Worm (Caenorhabditis elegans) whole organism, L1 larva: ENCODE measurements around the gene nlp-81.

ENCODE experiments used
- C16A3.4 ChIP-seq: fragments of 150-350 bp; optimal IDR thresholded peaks from 2 replicates; lab custom pipeline; 2014; ENCODE audit warnings: missing biosample characterization, missing genetic modification characterization
- C34B4.2 ChIP-seq: sonication (generic microtip); optimal IDR thresholded peaks from 2 replicates; lab custom pipeline; 2017; ENCODE audit warnings: mild to moderate bottlenecking, missing genetic modification characterization, missing compliant biosample characterization
- aha-1 ChIP-seq: fragments of 150-350 bp; optimal IDR thresholded peaks from 2 replicates; lab custom pipeline; 2014; ENCODE audit warnings: missing biosample characterization, missing genetic modification characterization
- aly-2 ChIP-seq: fragments of 150-350 bp; optimal IDR thresholded peaks from 2 replicates; lab custom pipeline; 2014; ENCODE audit warnings: missing biosample characterization, missing genetic modification characterization
- ceh-82 ChIP-seq, 3 experiments: fragments of 150-350 bp in 1 of 3; sonication (generic microtip) in 2 of 3; optimal IDR thresholded peaks; 2 replicates each; lab custom pipeline; 2014 to 2017; ENCODE audit warnings: missing biosample characterization in 3 of 3, missing genetic modification characterization in 3 of 3
- ceh-88 ChIP-seq: fragments of 200-800 bp; sonication (Bioruptor generic); IDR thresholded peaks from 2 replicates; pipeline ENCODE4 v1.3.6; 2022; ENCODE audit warnings: missing genetic modification characterization, missing compliant biosample characterization
- ces-1 ChIP-seq: fragments of 150-350 bp; optimal IDR thresholded peaks from 2 replicates; lab custom pipeline; 2014; ENCODE audit warnings: missing biosample characterization, missing genetic modification reagents, missing genetic modification characterization
- dsc-1 ChIP-seq: sonication (generic microtip); optimal IDR thresholded peaks from 2 replicates; lab custom pipeline; 2016; ENCODE audit warnings: mild to moderate bottlenecking, missing genetic modification characterization, missing compliant biosample characterization
- efl-1 ChIP-seq, 4 experiments: fragments of 150-350 bp; optimal IDR thresholded peaks in 3 of 4; peaks in 1 of 4; 1 replicate in 1 of 4; 2 replicates in 3 of 4; lab custom pipeline; 2014; ENCODE audit warnings: missing biosample characterization in 2 of 4, missing genetic modification characterization in 2 of 4, missing genetic modification reagents in 2 of 4
- efl-3 ChIP-seq: fragments of 200-800 bp; sonication (Bioruptor generic); optimal IDR thresholded peaks from 2 replicates; lab custom pipeline; 2018; ENCODE audit warnings: mild to moderate bottlenecking, missing genetic modification characterization, missing compliant biosample characterization
- egl-13 ChIP-seq: sonication (generic microtip); optimal IDR thresholded peaks from 2 replicates; lab custom pipeline; 2016; ENCODE audit warnings: missing genotype, missing genetic modification reagents, missing genetic modification characterization, missing compliant biosample characterization
- egl-27 ChIP-seq, 2 experiments: fragments of 150-350 bp in 1 of 2; sonication (generic microtip); optimal IDR thresholded peaks; 3 replicates each; lab custom pipeline; 2017 to 2018; ENCODE audit warnings: missing biosample characterization in 2 of 2, missing genetic modification characterization in 2 of 2, missing genetic modification reagents in 2 of 2
- elt-2 ChIP-seq: sonication (generic microtip); optimal IDR thresholded peaks from 2 replicates; lab custom pipeline; 2016; ENCODE audit warnings: missing genetic modification characterization, mild to moderate bottlenecking, inconsistent platforms, missing compliant biosample characterization, missing genetic modification reagents
- elt-3 ChIP-seq, 6 experiments: fragments of 150-350 bp in 1 of 6; sonication (generic microtip); optimal IDR thresholded peaks; 2 replicates each; lab custom pipeline; 2017 to 2018; ENCODE audit warnings: missing biosample characterization in 6 of 6, missing genetic modification characterization in 6 of 6, inconsistent platforms in 1 of 6
- fkh-8 ChIP-seq: sonication (generic microtip); optimal IDR thresholded peaks from 2 replicates; lab custom pipeline; 2016; ENCODE audit warnings: mild to moderate bottlenecking, missing genetic modification characterization, missing compliant biosample characterization
- fos-1 ChIP-seq: fragments of 150-350 bp; optimal IDR thresholded peaks from 2 replicates; lab custom pipeline; 2014; ENCODE audit warnings: missing biosample characterization, missing genetic modification characterization
- hlh-4 ChIP-seq: sonication (generic microtip); optimal IDR thresholded peaks from 2 replicates; lab custom pipeline; 2016; ENCODE audit warnings: mild to moderate bottlenecking, missing genetic modification characterization, missing compliant biosample characterization
- hpl-2 ChIP-seq: fragments of 150-350 bp; optimal IDR thresholded peaks from 2 replicates; lab custom pipeline; 2014; ENCODE audit warnings: missing biosample characterization, missing genetic modification reagents, missing genetic modification characterization
- irx-1 ChIP-seq: sonication (generic microtip); optimal IDR thresholded peaks from 2 replicates; lab custom pipeline; 2016; ENCODE audit warnings: missing genetic modification characterization, missing compliant biosample characterization
- jun-1 ChIP-seq: fragments of 150-350 bp; optimal IDR thresholded peaks from 2 replicates; lab custom pipeline; 2014; ENCODE audit warnings: missing biosample characterization, missing genetic modification reagents, missing genetic modification characterization
- lin-13 ChIP-seq: fragments of 150-350 bp; optimal IDR thresholded peaks from 2 replicates; lab custom pipeline; 2014; ENCODE audit warnings: missing biosample characterization, missing genetic modification reagents, missing genetic modification characterization
- lin-14 ChIP-seq: fragments of 200-800 bp; sonication (Bioruptor generic); optimal IDR thresholded peaks from 2 replicates; lab custom pipeline; 2018; ENCODE audit warnings: mild to moderate bottlenecking, missing genetic modification characterization, moderate library complexity, missing compliant biosample characterization
- lin-15B ChIP-seq: fragments of 150-350 bp; sonication (generic microtip); optimal IDR thresholded peaks from 3 replicates; lab custom pipeline; 2014; ENCODE audit warnings: missing biosample characterization, missing genetic modification characterization
- lin-35 ChIP-seq, 2 experiments: fragments of 150-350 bp; optimal IDR thresholded peaks; 2 replicates each; lab custom pipeline; 2014; ENCODE audit warnings: missing biosample characterization in 2 of 2, missing genetic modification characterization in 2 of 2, missing genetic modification reagents in 2 of 2
- lin-39 ChIP-seq: fragments of 150-350 bp; optimal IDR thresholded peaks from 2 replicates; lab custom pipeline; 2014; ENCODE audit warnings: missing biosample characterization, missing genetic modification reagents, missing genetic modification characterization
- lir-3 ChIP-seq: sonication (generic microtip); optimal IDR thresholded peaks from 2 replicates; lab custom pipeline; 2016; ENCODE audit warnings: mild to moderate bottlenecking, missing genetic modification characterization, moderate library complexity, missing compliant biosample characterization; ENCODE audit not compliant: poor library complexity
- mab-9 ChIP-seq: fragments of 200-800 bp; sonication (Bioruptor generic); IDR thresholded peaks from 2 replicates; pipeline ENCODE4 v1.3.6; 2022; ENCODE audit warnings: missing genetic modification reagents, missing genetic modification characterization, missing compliant biosample characterization
- mdl-1 ChIP-seq, 2 experiments: fragments of 150-350 bp; optimal IDR thresholded peaks; 2 replicates each; lab custom pipeline; 2014 to 2017; ENCODE audit warnings: missing biosample characterization in 2 of 2, missing genetic modification characterization in 2 of 2, inconsistent platforms in 1 of 2
- nhr-12 ChIP-seq: sonication (generic microtip); optimal IDR thresholded peaks from 2 replicates; lab custom pipeline; 2017; ENCODE audit warnings: missing biosample characterization, missing genetic modification characterization
- nhr-19 ChIP-seq: fragments of 200-800 bp; sonication (Bioruptor generic); conservative IDR thresholded peaks from 2 replicates; pipeline ENCODE4 v1.3.6; 2022; ENCODE audit warnings: missing genetic modification characterization, missing compliant biosample characterization
- nhr-20 ChIP-seq: sonication (generic microtip); optimal IDR thresholded peaks from 2 replicates; lab custom pipeline; 2016; ENCODE audit warnings: mild to moderate bottlenecking, missing genetic modification characterization, missing compliant biosample characterization
- nhr-28 ChIP-seq: fragments of 150-350 bp; optimal IDR thresholded peaks from 2 replicates; lab custom pipeline; 2014; ENCODE audit warnings: missing biosample characterization, missing genetic modification characterization
- nhr-71 ChIP-seq: sonication (generic microtip); optimal IDR thresholded peaks from 2 replicates; lab custom pipeline; 2016; ENCODE audit warnings: mild to moderate bottlenecking, missing genetic modification characterization, moderate library complexity, missing compliant biosample characterization
- nhr-84 ChIP-seq: sonication (generic microtip); optimal IDR thresholded peaks from 2 replicates; lab custom pipeline; 2017; ENCODE audit warnings: missing biosample characterization, missing genetic modification characterization
- nhr-90 ChIP-seq: sonication (generic microtip); optimal IDR thresholded peaks from 2 replicates; lab custom pipeline; 2016; ENCODE audit warnings: mild to moderate bottlenecking, missing genetic modification characterization, missing compliant biosample characterization; ENCODE audit not compliant: poor library complexity
- pag-3 ChIP-seq: sonication (generic microtip); optimal IDR thresholded peaks from 2 replicates; lab custom pipeline; 2017; ENCODE audit warnings: missing genetic modification characterization, mild to moderate bottlenecking, missing compliant biosample characterization, antibody characterized with exemption, borderline replicate concordance; ENCODE audit not compliant: insufficient read depth
- rnt-1 ChIP-seq: sonication (generic microtip); optimal IDR thresholded peaks from 2 replicates; lab custom pipeline; 2016; ENCODE audit warnings: mild to moderate bottlenecking, missing genetic modification characterization, moderate library complexity, missing compliant biosample characterization
- skn-1 ChIP-seq: fragments of 150-350 bp; optimal IDR thresholded peaks from 2 replicates; lab custom pipeline; 2014; ENCODE audit warnings: missing biosample characterization, missing genetic modification characterization
- snu-23 ChIP-seq: sonication (generic microtip); optimal IDR thresholded peaks from 2 replicates; lab custom pipeline; 2016; ENCODE audit warnings: missing genetic modification characterization, missing compliant biosample characterization
- sptf-1 ChIP-seq: fragments of 150-350 bp; optimal IDR thresholded peaks from 2 replicates; lab custom pipeline; 2014; ENCODE audit warnings: missing biosample characterization, missing genetic modification characterization
- tlp-1 ChIP-seq: fragments of 150-350 bp; optimal IDR thresholded peaks from 2 replicates; lab custom pipeline; 2014; ENCODE audit warnings: missing biosample characterization, missing genetic modification characterization
- unc-30 ChIP-seq: sonication (generic microtip); optimal IDR thresholded peaks from 2 replicates; lab custom pipeline; 2017; ENCODE audit warnings: missing biosample characterization, missing genetic modification characterization
- unc-86 ChIP-seq: sonication (generic microtip); optimal IDR thresholded peaks from 2 replicates; lab custom pipeline; 2016; ENCODE audit warnings: missing genetic modification characterization, missing compliant biosample characterization
- unc-98 ChIP-seq: fragments of 200-800 bp; sonication (Bioruptor generic); IDR thresholded peaks from 2 replicates; pipeline ENCODE4 v1.3.6; 2022; ENCODE audit warnings: missing genetic modification characterization, missing compliant biosample characterization
- vab-15 ChIP-seq: sonication (generic microtip); optimal IDR thresholded peaks from 2 replicates; lab custom pipeline; 2017; ENCODE audit warnings: missing genotype, mild to moderate bottlenecking, missing genetic modification characterization, missing compliant biosample characterization
- xbp-1 ChIP-seq: sonication (generic microtip); optimal IDR thresholded peaks from 2 replicates; lab custom pipeline; 2016; ENCODE audit warnings: missing genetic modification characterization, missing compliant biosample characterization
- zag-1 ChIP-seq: fragments of 150-350 bp; optimal IDR thresholded peaks from 2 replicates; lab custom pipeline; 2014; ENCODE audit warnings: missing biosample characterization, missing genetic modification characterization
- ztf-11 ChIP-seq, 2 experiments: sonication (generic microtip); optimal IDR thresholded peaks; 2 replicates each; lab custom pipeline; 2016 to 2017; ENCODE audit warnings: missing genetic modification characterization in 2 of 2, missing biosample characterization in 1 of 2, missing compliant biosample characterization in 1 of 2

nlp-81 gene

ce11 chrIV:3213426-3213825 lies 37.5 kb upstream of the nlp-81 start, which contains the start of gene slmp-1 (continued):
- no peak for TF ChIP-seq egl-13 (tag; lab: Kevin White, UChicago)
- TF ChIP-seq unc-30 (tag; lab: Kevin White, UChicago) = no peak
- TF ChIP-seq hlh-4 (tag; lab: Kevin White, UChicago) = no peak
- no peak for TF ChIP-seq fos-1
- no peak for TF ChIP-seq mab-9 (GFP tag; lab: Robert Waterston, UW)
- no peak for TF ChIP-seq elt-2 (tag; lab: Kevin White, UChicago)
- TF ChIP-seq fkh-8 (tag; lab: Kevin White, UChicago) = no peak
- peak; percentile 60 for TF ChIP-seq nhr-71 (tag; lab: Kevin White, UChicago)
- TF ChIP-seq nhr-84 (tag; lab: Kevin White, UChicago) = no peak
- no peak for TF ChIP-seq ceh-88 (GFP tag; lab: Robert Waterston, UW)
- TF ChIP-seq efl-3 (GFP tag; lab: Kevin White, UChicago) = no peak
- peak; percentile 69 for TF ChIP-seq snu-23 (GFP tag; lab: Kevin White, UChicago)
- TF ChIP-seq aha-1 (tag; lab: Kevin White, UChicago) = no peak
- no peak for TF ChIP-seq tlp-1 (tag; lab: Kevin White, UChicago)
- TF ChIP-seq ztf-11 (tag; optimal IDR thresholded peaks at IDR 0.05; lab: Kevin White, UChicago) = no peak
- TF ChIP-seq ceh-82 (tag; optimal IDR thresholded peaks at IDR 0.05; lab: Kevin White, UChicago) = peak in 1 of 3 experiments; percentile 62
- TF ChIP-seq irx-1 = no peak
- TF ChIP-seq unc-86 (tag; lab: Kevin White, UChicago) = no peak
- peak; percentile 52 for TF ChIP-seq lin-13
- TF ChIP-seq lin-35 (GFP tag; optimal IDR thresholded peaks at IDR 0.05; lab: Kevin White, UChicago) = peak; percentile 91 to 96
- TF ChIP-seq xbp-1 (tag; lab: Kevin White, UChicago) = peak; percentile 35
- TF ChIP-seq nhr-90 = peak; percentile 41
- TF ChIP-seq efl-1 (optimal IDR thresholded peaks at IDR 0.05; lab: Kevin White, UChicago) = peak; percentile 59 to 91
- TF ChIP-seq efl-1 (GFP tag; optimal IDR thresholded peaks at IDR 0.05 in 1 of 2; lab: Kevin White, UChicago) = peak; percentile 93 to 99
- TF ChIP-seq elt-3 (tag; optimal IDR thresholded peaks at IDR 0.05; lab: Kevin White, UChicago) = peak in 1 of 6 experiments; percentile 68
- TF ChIP-seq egl-27 (tag; optimal IDR thresholded peaks at IDR 0.05; lab: Kevin White, UChicago) = no peak
- TF ChIP-seq zag-1 = no peak
- no peak for TF ChIP-seq C34B4.2 (tag; lab: Kevin White, UChicago)
- TF ChIP-seq hpl-2 = no peak
- TF ChIP-seq aly-2 (tag; lab: Kevin White, UChicago) = no peak
- TF ChIP-seq nhr-28 (tag; lab: Kevin White, UChicago) = no peak
- no peak for TF ChIP-seq sptf-1 (tag; lab: Kevin White, UChicago)
- peak; percentile 26 for TF ChIP-seq nhr-19 (GFP tag; lab: Robert Waterston, UW)
- TF ChIP-seq C16A3.4 (tag; lab: Kevin White, UChicago) = peak; percentile 55
- TF ChIP-seq nhr-12 (tag; lab: Kevin White, UChicago) = no peak
- no peak for TF ChIP-seq lin-39
- no peak for TF ChIP-seq ces-1
- TF ChIP-seq dsc-1 (tag; lab: Kevin White, UChicago) = no peak
- TF ChIP-seq pag-3 = no peak
- TF ChIP-seq vab-15 (tag; lab: Kevin White, UChicago) = no peak
- TF ChIP-seq lin-15B (tag; lab: Kevin White, UChicago) = peak; percentile 65
- TF ChIP-seq lir-3 (tag; lab: Kevin White, UChicago) = no peak
- TF ChIP-seq lin-14 = no peak
- TF ChIP-seq unc-98 (GFP tag; lab: Robert Waterston, UW) = no peak
- TF ChIP-seq mdl-1 (tag; optimal IDR thresholded peaks at IDR 0.05; lab: Kevin White, UChicago) = peak in 1 of 2 experiments; percentile 11
- TF ChIP-seq skn-1 (tag; lab: Kevin White, UChicago) = peak; percentile 75
- peak; percentile 49 for TF ChIP-seq nhr-20
- TF ChIP-seq jun-1 (tag; lab: Kevin White, UChicago) = no peak
- TF ChIP-seq rnt-1 (tag; lab: Kevin White, UChicago) = peak; percentile 66
